Worm (Caenorhabditis elegans) whole organism, early embryonic: ENCODE measurements around the gene C36B7.6.

ENCODE experiments used
- B0310.2 ChIP-seq: sonication (generic microtip); optimal IDR thresholded peaks from 2 replicates; lab custom pipeline; 2016; ENCODE audit warnings: mild to moderate bottlenecking, missing genetic modification characterization, missing compliant biosample characterization
- F13C5.2 ChIP-seq: sonication (generic microtip); optimal IDR thresholded peaks from 2 replicates; lab custom pipeline; 2017; ENCODE audit warnings: mild to moderate bottlenecking, missing genetic modification characterization, inconsistent platforms, missing compliant biosample characterization
- ama-1 ChIP-seq: fragments of 150-350 bp; optimal IDR thresholded peaks from 2 replicates; lab custom pipeline; 2014
- ets-7 ChIP-seq: sonication (generic microtip); optimal IDR thresholded peaks from 2 replicates; lab custom pipeline; 2016; ENCODE audit warnings: missing genotype, missing genetic modification characterization, missing compliant biosample characterization
- flt-1 ChIP-seq: fragments of 200-800 bp; sonication (Bioruptor generic); IDR thresholded peaks from 2 replicates; pipeline ENCODE4 v1.3.6; 2022; ENCODE audit warnings: missing genetic modification characterization, missing compliant biosample characterization
- hmg-4 ChIP-seq: fragments of 200-800 bp; sonication (Bioruptor generic); optimal IDR thresholded peaks from 2 replicates; lab custom pipeline; 2018; ENCODE audit warnings: mild to moderate bottlenecking, missing genetic modification characterization, missing compliant biosample characterization
- hnd-1 ChIP-seq: sonication (generic microtip); optimal IDR thresholded peaks from 2 replicates; lab custom pipeline; 2016; ENCODE audit warnings: missing genetic modification characterization, missing compliant biosample characterization
- pes-1 ChIP-seq: fragments of 200-800 bp; sonication (Bioruptor generic); IDR thresholded peaks from 2 replicates; pipeline ENCODE4 v1.3.6; 2022; ENCODE audit warnings: missing genetic modification reagents, missing genetic modification characterization, missing compliant biosample characterization
- tbx-11 ChIP-seq: fragments of 200-800 bp; sonication (Bioruptor generic); IDR thresholded peaks from 2 replicates; pipeline ENCODE4 v1.3.6; 2022; ENCODE audit warnings: missing genetic modification characterization, missing compliant biosample characterization

ce11 chrX:7076485-7076884 lies 23.7 kb downstream of the C36B7.6 start:
- no peak for TF ChIP-seq ama-1 (lab: Kevin White, UChicago)
- no peak for TF ChIP-seq hmg-4
- TF ChIP-seq B0310.2 (tag; lab: Kevin White, UChicago) = no peak
- TF ChIP-seq ets-7 (tag; lab: Kevin White, UChicago) = no peak
- TF ChIP-seq hnd-1 (tag; lab: Kevin White, UChicago) = no peak
- no peak for TF ChIP-seq flt-1 (GFP tag; lab: Robert Waterston, UW)
- TF ChIP-seq F13C5.2 = no peak
- TF ChIP-seq pes-1 = no peak
- TF ChIP-seq tbx-11 (GFP tag; lab: Robert Waterston, UW) = no peak
